Worm (Caenorhabditis elegans): Measurements from ENCODE around the gene C32D5.12.

The C32D5.12 gene

DNA sequence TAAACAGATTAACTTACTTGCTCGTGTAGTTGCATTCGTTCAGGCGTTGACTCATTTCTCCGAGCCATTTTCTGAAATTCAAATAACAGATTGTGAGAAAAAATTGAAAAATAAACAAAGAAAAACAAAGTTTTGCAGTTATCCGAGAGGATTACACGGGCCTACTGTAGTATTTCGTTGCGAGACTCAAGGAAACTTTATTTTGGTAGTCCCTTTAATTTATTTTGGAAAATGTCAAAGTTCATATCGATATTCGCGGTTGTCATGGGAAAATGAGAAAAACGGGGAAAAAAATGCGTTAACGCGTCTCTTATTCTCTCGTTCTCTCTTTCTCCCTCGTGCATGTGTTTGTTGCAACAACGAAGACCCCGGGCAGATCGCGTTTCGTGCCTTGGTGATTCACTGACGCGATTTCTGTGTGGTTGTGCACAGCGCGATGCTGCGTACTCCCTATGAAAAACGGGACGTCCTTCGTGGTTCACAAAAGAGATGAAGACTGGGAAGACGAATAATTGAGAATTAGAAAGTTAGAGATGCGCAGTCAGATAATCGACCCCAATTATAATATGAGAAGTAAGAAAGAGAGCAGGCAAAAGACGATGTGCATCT is 27.5 kb downstream of the C32D5.12 start, which contains the start of gene set-4 (continued):
- no peak for TF ChIP-seq rpc-1 (optimal IDR thresholded peaks at IDR 0.05)
- no peak for TF ChIP-seq rpc-1 (tag; optimal IDR thresholded peaks at IDR 0.05)
- no peak for TF ChIP-seq lsy-27 (tag; optimal IDR thresholded peaks at IDR 0.05; ENCODE audit: borderline replicate concordance, insufficient read depth)
- TF ChIP-seq attf-5 (GFP tag; optimal IDR thresholded peaks at IDR 0.05): peak; percentile 95
- TF ChIP-seq somi-1 (GFP tag; optimal IDR thresholded peaks at IDR 0.05): peak; percentile 56
- TF ChIP-seq snpc-1.3 (tag; optimal IDR thresholded peaks at IDR 0.05; ENCODE audit: insufficient read depth): no peak
- TF ChIP-seq Y53G8AR.9 (GFP tag; conservative IDR thresholded peaks at IDR 0.05): peak; percentile 82
- peak; percentile 77 for TF ChIP-seq ceh-100 (GFP tag; IDR thresholded peaks at IDR 0.05)
- TF ChIP-seq zfh-2 (GFP tag; conservative IDR thresholded peaks at IDR 0.05): peak; percentile 96
- peak; percentile 79 for TF ChIP-seq rcor-1 (GFP tag; IDR thresholded peaks at IDR 0.05)
- peak; percentile 44 for TF ChIP-seq F22D6.2 (tag; optimal IDR thresholded peaks at IDR 0.05)
- peak; percentile 60 for TF ChIP-seq tlf-1 (GFP tag; optimal IDR thresholded peaks at IDR 0.05)
- peak; percentile 42; the same call in 1 of the 2 replicates for TF ChIP-seq C17E4.6 (GFP tag; IDR thresholded peaks at IDR 0.05)
- peak; percentile 4 for TF ChIP-seq snpc-4 (GFP tag; optimal IDR thresholded peaks at IDR 0.05)
- TF ChIP-seq snpc-4 (tag; optimal IDR thresholded peaks at IDR 0.05): peak; percentile 6 to 81 (median 64)
- TF ChIP-seq efl-1 (GFP tag; optimal IDR thresholded peaks at IDR 0.05): peak; percentile 58
- TF ChIP-seq athp-1 (tag; optimal IDR thresholded peaks at IDR 0.05): peak; percentile 38
- TF ChIP-seq let-607 (tag; optimal IDR thresholded peaks at IDR 0.05): peak; percentile 53 to 72
- 0 out of 2 replicates have a peak, but pooled peaks have one; percentile 37 for TF ChIP-seq attf-3 (GFP tag; conservative IDR thresholded peaks at IDR 0.05)
- no peak for TF ChIP-seq nhr-120 (GFP tag; IDR thresholded peaks at IDR 0.05)
- TF ChIP-seq madf-6 (GFP tag; IDR thresholded peaks at IDR 0.05): peak; percentile 79
- TF ChIP-seq B0336.3 (GFP tag; IDR thresholded peaks at IDR 0.05): peak; percentile 89
- TF ChIP-seq let-526 (GFP tag; IDR thresholded peaks at IDR 0.05): 0 out of 2 replicates have a peak, but pooled peaks have one; percentile 51
- TF ChIP-seq F39B2.1 (GFP tag; IDR thresholded peaks at IDR 0.05): no peak
- no peak for TF ChIP-seq nhr-27 (tag; optimal IDR thresholded peaks at IDR 0.05)
- TF ChIP-seq gei-17 (GFP tag; optimal IDR thresholded peaks at IDR 0.05): peak; percentile 50
- TF ChIP-seq ZK185.1 (tag; optimal IDR thresholded peaks at IDR 0.05; ENCODE audit: poor library complexity, severe bottlenecking): peak; percentile 68
- peak; percentile 68 for TF ChIP-seq madf-10 (tag; optimal IDR thresholded peaks at IDR 0.05)
- no peak for TF ChIP-seq nfya-2 (GFP tag; IDR thresholded peaks at IDR 0.05)
- TF ChIP-seq mxl-1 (tag; optimal IDR thresholded peaks at IDR 0.05): no peak

DNA sequence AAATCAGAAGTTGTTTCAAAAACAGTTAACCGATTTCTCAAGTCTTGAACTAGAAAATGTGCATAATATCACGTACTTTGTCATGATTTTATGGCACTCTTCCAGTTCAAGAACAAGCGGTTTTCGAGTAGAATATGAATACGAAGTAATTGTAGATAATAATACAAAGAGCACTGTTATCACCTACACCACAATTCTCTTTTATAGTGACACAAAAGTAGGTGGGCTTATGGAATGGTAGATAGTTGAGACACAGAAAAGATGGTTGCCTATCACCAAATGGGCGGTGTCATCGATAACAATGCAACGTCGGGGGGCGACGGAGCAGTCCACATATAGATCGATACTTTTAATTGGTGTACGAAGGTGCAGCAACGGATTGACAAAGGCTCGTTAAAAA is 30.1 kb downstream of the C32D5.12 start:
- TF ChIP-seq nfya-2 (GFP tag; IDR thresholded peaks at IDR 0.05) (no peak), tlf-1 (GFP tag; optimal IDR thresholded peaks at IDR 0.05) (no peak), ets-4 (GFP tag; optimal IDR thresholded peaks at IDR 0.05) (peak; percentile 88), attf-5 (GFP tag; optimal IDR thresholded peaks at IDR 0.05) (peak; percentile 2), let-607 (tag; optimal IDR thresholded peaks at IDR 0.05) (peak in 1 of 2 experiments; percentile 30), ztf-18 (tag; optimal IDR thresholded peaks at IDR 0.05) (peak; percentile 37), madf-6 (GFP tag; IDR thresholded peaks at IDR 0.05) (no peak), Y53G8AR.9 (GFP tag; conservative IDR thresholded peaks at IDR 0.05) (no peak), nhr-120 (GFP tag; IDR thresholded peaks at IDR 0.05) (no peak), tbp1 (GFP tag; optimal IDR thresholded peaks at IDR 0.05) (no peak), T07F8.4 (tag; optimal IDR thresholded peaks at IDR 0.05) (no peak), dox-1 (GFP tag; IDR thresholded peaks at IDR 0.05) (peak; percentile 56; the same call in 1 of the 2 replicates), B0261.1 (tag; optimal IDR thresholded peaks at IDR 0.05) (no peak), madf-10 (tag; optimal IDR thresholded peaks at IDR 0.05) (no peak), him-1 (tag; optimal IDR thresholded peaks at IDR 0.05) (no peak), sea-2 (GFP tag; IDR thresholded peaks at IDR 0.05) (no peak), nhr-80 (tag; optimal IDR thresholded peaks at IDR 0.05) (peak; percentile 98), lir-1 (GFP tag; conservative IDR thresholded peaks at IDR 0.05) (no peak), cebp-1 (GFP tag; IDR thresholded peaks at IDR 0.05) (no peak), cebp-1 (tag; optimal IDR thresholded peaks at IDR 0.05) (no peak), ztf-22 (GFP tag; optimal IDR thresholded peaks at IDR 0.05) (peak; percentile 62), lin-35 (GFP tag; optimal IDR thresholded peaks at IDR 0.05) (no peak), efl-1 (GFP tag; optimal IDR thresholded peaks at IDR 0.05) (no peak), F10E7.11 (tag; optimal IDR thresholded peaks at IDR 0.05) (no peak), atf-7 (tag; optimal IDR thresholded peaks at IDR 0.05) (peak; percentile 36), nfyb-1 (GFP tag; IDR thresholded peaks at IDR 0.05) (no peak)

Data from whole organism, young adult.